Worm (Caenorhabditis elegans): ENCODE measurements around the gene W01H2.2.

The W01H2.2 gene

ce11 chrX:4209131-4209530, 9.1 kb downstream of the W01H2.2 start (continued):
- TF ChIP-seq madf-6 (GFP tag; IDR thresholded peaks at IDR 0.05), result peak; percentile 41
- peak; percentile 98 for TF ChIP-seq B0336.3 (GFP tag; IDR thresholded peaks at IDR 0.05)
- TF ChIP-seq mel-28 (tag; optimal IDR thresholded peaks at IDR 0.05; ENCODE audit: borderline replicate concordance), result no peak
- peak; percentile 100 for TF ChIP-seq lin-40 (tag; optimal IDR thresholded peaks at IDR 0.05)
- 0 out of 2 replicates have a peak, but pooled peaks have one; percentile 28 for TF ChIP-seq nfya-2 (GFP tag; IDR thresholded peaks at IDR 0.05)
- peak; percentile 68 for TF ChIP-seq F57C9.4 (tag; optimal IDR thresholded peaks at IDR 0.05)
- peak; percentile 24 for TF ChIP-seq him-1 (tag; optimal IDR thresholded peaks at IDR 0.05)
- peak; percentile 98 for TF ChIP-seq atf-7 (tag; optimal IDR thresholded peaks at IDR 0.05)
- TF ChIP-seq sea-2 (GFP tag; IDR thresholded peaks at IDR 0.05), result 0 out of 2 replicates have a peak, but pooled peaks have one; percentile 35
- TF ChIP-seq xnd-1 (tag; optimal IDR thresholded peaks at IDR 0.05), result no peak
- peak; percentile 98 for TF ChIP-seq gei-17 (GFP tag; optimal IDR thresholded peaks at IDR 0.05)
- no peak for TF ChIP-seq snpc-1.1 (tag; optimal IDR thresholded peaks at IDR 0.05; ENCODE audit: insufficient read depth)
- TF ChIP-seq ceh-40 (GFP tag; IDR thresholded peaks at IDR 0.05), result peak; percentile 80; the same call in 1 of the 2 replicates
- peak; percentile 98 for TF ChIP-seq nfyb-1 (GFP tag; IDR thresholded peaks at IDR 0.05)
- 0 out of 2 replicates have a peak, but pooled peaks have one; percentile 28 for TF ChIP-seq hsf-1 (GFP tag; IDR thresholded peaks at IDR 0.05)
- peak; percentile 98 for TF ChIP-seq repo-1 (tag; optimal IDR thresholded peaks at IDR 0.05)
- TF ChIP-seq lag-1 (GFP tag; IDR thresholded peaks at IDR 0.05), result peak; percentile 96
- peak; percentile 22; the same call in 1 of the 2 replicates for TF ChIP-seq ceh-91 (GFP tag; IDR thresholded peaks at IDR 0.05)
- no peak for TF ChIP-seq aptf-3 (GFP tag; IDR thresholded peaks at IDR 0.05)
- peak; percentile 64; the same call in 1 of the 2 replicates for TF ChIP-seq F39B2.1 (GFP tag; IDR thresholded peaks at IDR 0.05)
- TF ChIP-seq ceh-100 (GFP tag; IDR thresholded peaks at IDR 0.05), result peak; percentile 85
- TF ChIP-seq egl-44 (GFP tag; IDR thresholded peaks at IDR 0.05), result peak; percentile 96
- TF ChIP-seq ceh-79 (tag; optimal IDR thresholded peaks at IDR 0.05), result peak; percentile 57
- peak; percentile 97 for TF ChIP-seq pbrm-1 (GFP tag; IDR thresholded peaks at IDR 0.05)
- TF ChIP-seq lin-35 (GFP tag; optimal IDR thresholded peaks at IDR 0.05), result peak in 2 of 3 experiments; percentile 80 to 99
- peak; percentile 95 for TF ChIP-seq T07F8.4 (tag; optimal IDR thresholded peaks at IDR 0.05)
- TF ChIP-seq egl-18 (GFP tag; IDR thresholded peaks at IDR 0.05), result peak; percentile 99
- TF ChIP-seq aptf-2 (GFP tag; conservative IDR thresholded peaks at IDR 0.05), result 0 out of 2 replicates have a peak, but pooled peaks have one; percentile 57
- no peak for TF ChIP-seq sdz-38 (tag; optimal IDR thresholded peaks at IDR 0.05)
- TF ChIP-seq let-607 (tag; optimal IDR thresholded peaks at IDR 0.05), result peak; percentile 75 to 94

DNA sequence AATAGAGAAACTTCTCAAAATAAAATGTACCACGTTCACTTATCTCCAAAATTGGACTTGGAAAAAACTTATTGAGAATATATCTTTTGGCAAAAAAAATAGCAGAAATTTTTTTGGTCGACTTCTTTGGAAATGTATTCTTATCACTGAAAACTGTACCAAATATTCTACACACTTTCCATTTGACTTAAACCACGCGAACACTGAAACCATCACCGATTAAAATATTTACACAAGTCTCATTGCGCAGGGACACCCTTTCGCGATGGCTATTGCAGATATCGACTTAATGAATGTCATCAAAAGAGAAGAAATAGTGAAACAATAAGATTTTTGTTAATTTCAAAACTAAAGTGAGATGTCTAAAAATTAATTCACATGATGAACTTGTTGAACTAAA, 9.8 kb downstream of the W01H2.2 start:
- TF ChIP-seq nfya-1 (tag; optimal IDR thresholded peaks at IDR 0.05; ENCODE audit: borderline replicate concordance, insufficient read depth) (no peak), mxl-1 (tag; optimal IDR thresholded peaks at IDR 0.05) (no peak), ceh-58 (GFP tag; IDR thresholded peaks at IDR 0.05) (no peak), F22D6.2 (tag; optimal IDR thresholded peaks at IDR 0.05) (no peak), ztf-28 (GFP tag; IDR thresholded peaks at IDR 0.05) (no peak), rpc-1 (optimal IDR thresholded peaks at IDR 0.05) (no peak), rpc-1 (tag; optimal IDR thresholded peaks at IDR 0.05) (no peak), ztf-22 (GFP tag; optimal IDR thresholded peaks at IDR 0.05) (no peak), hlh-12 (tag; optimal IDR thresholded peaks at IDR 0.05) (no peak), F52B5.7 (tag; optimal IDR thresholded peaks at IDR 0.05) (no peak), dpff-1 (tag; optimal IDR thresholded peaks at IDR 0.05) (no peak), lag-1 (GFP tag; IDR thresholded peaks at IDR 0.05) (no peak), F37B4.10 (GFP tag; IDR thresholded peaks at IDR 0.05) (no peak), bed-1 (GFP tag; IDR thresholded peaks at IDR 0.05) (no peak), ztf-26 (tag; optimal IDR thresholded peaks at IDR 0.05) (no peak), him-1 (tag; optimal IDR thresholded peaks at IDR 0.05) (no peak), zfh-2 (GFP tag; conservative IDR thresholded peaks at IDR 0.05) (no peak), K11D2.4 (GFP tag; IDR thresholded peaks at IDR 0.05) (peak; percentile 72), ets-4 (GFP tag; optimal IDR thresholded peaks at IDR 0.05) (no peak), let-526 (GFP tag; IDR thresholded peaks at IDR 0.05) (no peak), K12H6.12 (tag; optimal IDR thresholded peaks at IDR 0.05) (no peak), B0035.1 (tag; optimal IDR thresholded peaks at IDR 0.05) (no peak)
